Fruit fly (Drosophila melanogaster) whole organism, adult: ENCODE measurements around the gene CG3164.

Experiments used
- CG11617 ChIP-seq: fragments of 200-800 bp; sonication (Bioruptor generic); optimal IDR thresholded peaks from 2 replicates; lab custom pipeline; 2017; ENCODE audit warnings: mild to moderate bottlenecking, missing biosample characterization, missing genetic modification reagents, missing genetic modification characterization
- CG1620 ChIP-seq: fragments of 200-800 bp; sonication (Bioruptor generic); optimal IDR thresholded peaks from 2 replicates; lab custom pipeline; 2016; ENCODE audit warnings: missing biosample characterization, missing genetic modification characterization
- CG5204 ChIP-seq: fragments of 200-800 bp; sonication (Bioruptor generic); optimal IDR thresholded peaks from 2 replicates; lab custom pipeline; 2016; ENCODE audit warnings: missing biosample characterization, missing genetic modification characterization
- CG7045 ChIP-seq: fragments of 200-800 bp; sonication (Bioruptor generic); optimal IDR thresholded peaks from 2 replicates; lab custom pipeline; 2017; ENCODE audit warnings: missing biosample characterization, mild to moderate bottlenecking, missing genetic modification characterization
- Crg-1 ChIP-seq: fragments of 200-800 bp; sonication (Bioruptor generic); optimal IDR thresholded peaks from 2 replicates; lab custom pipeline; 2016; ENCODE audit warnings: missing biosample characterization, missing genetic modification characterization
- Hr96 ChIP-seq: fragments of 200-800 bp; sonication (Bioruptor generic); optimal IDR thresholded peaks from 2 replicates; lab custom pipeline; 2016; ENCODE audit warnings: missing biosample characterization, missing genetic modification characterization
- Mnt ChIP-seq: fragments of 200-800 bp; sonication (Bioruptor generic); optimal IDR thresholded peaks from 2 replicates; lab custom pipeline; 2016; ENCODE audit warnings: missing biosample characterization, mild to moderate bottlenecking, missing genetic modification characterization
- bab1 ChIP-seq: fragments of 200-800 bp; sonication (Bioruptor generic); optimal IDR thresholded peaks from 3 replicates; lab custom pipeline; 2019; ENCODE audit warnings: missing biosample characterization, mild to moderate bottlenecking, missing genetic modification characterization, moderate library complexity
- cnc ChIP-seq, 2 experiments: fragments of >200 bp; optimal IDR thresholded peaks; 2 replicates each; lab custom pipeline; 2017
- kay ChIP-seq: fragments of 200-800 bp; sonication (Bioruptor generic); peaks from one replicate; lab custom pipeline; 2016; ENCODE audit warnings: missing biosample characterization, missing genetic modification characterization, borderline replicate concordance
- ovo ChIP-seq: fragments of 200-800 bp; sonication (Bioruptor generic); optimal IDR thresholded peaks from 2 replicates; lab custom pipeline; 2016; ENCODE audit warnings: missing biosample characterization, missing genetic modification characterization
- pad ChIP-seq: fragments of 200-800 bp; sonication (Bioruptor generic); optimal IDR thresholded peaks from 3 replicates; lab custom pipeline; 2017; ENCODE audit warnings: missing biosample characterization, missing genetic modification characterization, mild to moderate bottlenecking, moderate library complexity, missing genetic modification reagents
- tj ChIP-seq: fragments of 200-800 bp; sonication (Bioruptor generic); optimal IDR thresholded peaks from 3 replicates; lab custom pipeline; 2017; ENCODE audit warnings: missing biosample characterization, mild to moderate bottlenecking, missing genetic modification characterization, moderate library complexity

- no peak for TF ChIP-seq CG11617 (GFP tag; lab: Kevin White, UChicago)
- no peak for TF ChIP-seq bab1 (GFP tag; lab: Kevin White, UChicago)
- TF ChIP-seq Hr96 (GFP tag; lab: Kevin White, UChicago): no peak
- TF ChIP-seq Mnt: no peak
- no peak for TF ChIP-seq kay (GFP tag; lab: Kevin White, UChicago)
- TF ChIP-seq ovo (GFP tag; lab: Kevin White, UChicago): no peak
- TF ChIP-seq pad (GFP tag; lab: Kevin White, UChicago): no peak
- no peak for TF ChIP-seq CG7045 (GFP tag; lab: Kevin White, UChicago)
- TF ChIP-seq Crg-1: no peak
- TF ChIP-seq cnc (optimal IDR thresholded peaks at IDR 0.05; lab: Kevin White, UChicago): no peak
- TF ChIP-seq tj (GFP tag; lab: Kevin White, UChicago): no peak
- TF ChIP-seq CG1620 (GFP tag; lab: Kevin White, UChicago): no peak
- no peak for TF ChIP-seq CG5204 (GFP tag; lab: Kevin White, UChicago)
Observed at dm6 chr2L:88528-88927, 42.1 kb downstream of the CG3164 start.
